Worm (Caenorhabditis elegans) whole organism, dauer: ENCODE results near the gene Y59H11AM.4.

Source experiments
- unc-62 ChIP-seq: sonication (generic microtip); optimal IDR thresholded peaks from 2 replicates; lab custom pipeline; 2017; ENCODE audit warnings: missing biosample characterization, missing genetic modification reagents, missing genetic modification characterization

Y59H11AM.4 gene

DNA sequence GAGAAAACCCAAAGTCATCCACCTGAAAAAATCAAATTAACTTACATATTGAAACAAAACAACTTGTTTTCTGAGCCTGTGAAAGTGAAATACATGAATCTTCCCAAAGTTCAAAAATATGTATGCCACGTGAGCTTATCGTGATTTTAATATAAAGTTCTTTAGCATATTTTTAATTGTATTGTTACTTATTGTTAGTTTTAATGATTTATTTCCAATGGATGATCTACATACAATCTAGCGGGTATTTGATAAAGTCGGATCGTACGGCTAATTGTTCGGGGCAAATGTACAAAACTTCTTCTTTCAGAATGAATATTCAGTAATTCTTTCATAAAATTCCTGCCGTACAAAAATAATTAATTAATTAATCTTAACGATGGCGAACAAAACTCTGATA lies at the start of gene Y59H11AM.4:
Y59H11AM.4 (minus strand) TSS at position 101 of the 400 bp plus-strand sequence.
- no peak for TF ChIP-seq unc-62 (GFP tag; lab: Kevin White, UChicago)

DNA sequence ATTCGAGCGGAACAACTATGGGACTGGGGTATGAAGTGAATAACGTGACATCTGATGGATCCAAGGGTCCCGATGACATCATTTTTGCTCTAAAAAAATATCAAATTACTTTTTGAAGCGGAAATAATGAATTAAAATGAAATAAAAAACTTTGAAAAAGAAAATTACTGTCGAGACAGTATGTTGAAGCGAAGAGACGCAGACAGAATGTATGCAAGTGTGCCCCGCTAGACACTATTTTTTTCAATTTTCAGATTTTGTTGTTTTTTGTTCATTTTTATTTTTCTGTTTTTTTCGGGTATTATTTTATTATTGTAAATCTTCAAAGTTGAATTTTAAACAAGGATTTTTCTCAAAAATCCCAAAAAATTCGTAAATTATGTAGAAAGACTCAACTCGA lies 48.5 kb upstream of the Y59H11AM.4 start, which contains the start of gene F42A9.8:
F42A9.8 (minus strand) TSS at position 88 of the 400 bp plus-strand sequence.
- no peak for TF ChIP-seq unc-62 (GFP tag; lab: Kevin White, UChicago)

DNA sequence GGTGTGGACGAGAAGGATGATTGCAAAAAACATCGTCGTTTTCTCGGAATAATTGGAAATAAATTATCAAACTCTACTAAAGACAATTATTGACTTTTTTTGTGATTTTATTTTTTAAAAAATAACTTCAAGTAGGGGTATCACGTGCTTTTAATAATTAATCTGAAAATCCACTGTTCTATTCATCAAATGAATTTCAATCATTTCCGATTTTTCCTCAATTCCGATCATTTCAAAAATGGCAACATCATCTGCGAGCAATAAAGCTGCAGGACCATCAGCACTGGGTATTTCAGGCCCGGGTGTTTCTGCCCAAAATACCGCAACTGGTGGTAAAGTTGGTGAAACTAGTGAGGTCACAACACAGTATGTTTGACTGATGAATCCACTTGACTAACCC lies 46.9 kb upstream of the Y59H11AM.4 start, which contains the start of the genes F42A9.7 and F42A9.3:
F42A9.7 (minus strand) TSS at position 101 of the 400 bp plus-strand sequence.
F42A9.3 (plus strand) TSS at position 214 of the 400 bp plus-strand sequence.
- TF ChIP-seq unc-62 (GFP tag; lab: Kevin White, UChicago): no peak

DNA sequence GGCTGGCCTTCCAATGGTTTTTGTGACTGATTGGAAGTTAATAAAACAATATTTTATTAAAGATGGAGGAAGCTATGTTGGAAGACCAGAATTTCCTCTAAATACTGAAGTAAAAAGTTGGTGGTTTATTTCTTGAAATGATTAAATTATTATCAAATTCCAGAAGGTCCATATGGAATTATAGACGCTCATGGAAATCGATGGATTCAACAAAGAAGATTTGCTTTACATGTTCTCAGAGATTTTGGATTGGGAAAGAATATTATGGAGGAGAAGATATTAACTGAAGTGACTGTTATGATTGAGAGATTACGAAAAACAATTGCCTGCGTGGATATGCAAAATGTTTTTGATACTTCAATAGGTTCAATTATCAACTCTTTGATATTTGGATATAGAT lies 45.2 kb upstream of the Y59H11AM.4 start:
- no peak for TF ChIP-seq unc-62 (GFP tag; lab: Kevin White, UChicago)

DNA sequence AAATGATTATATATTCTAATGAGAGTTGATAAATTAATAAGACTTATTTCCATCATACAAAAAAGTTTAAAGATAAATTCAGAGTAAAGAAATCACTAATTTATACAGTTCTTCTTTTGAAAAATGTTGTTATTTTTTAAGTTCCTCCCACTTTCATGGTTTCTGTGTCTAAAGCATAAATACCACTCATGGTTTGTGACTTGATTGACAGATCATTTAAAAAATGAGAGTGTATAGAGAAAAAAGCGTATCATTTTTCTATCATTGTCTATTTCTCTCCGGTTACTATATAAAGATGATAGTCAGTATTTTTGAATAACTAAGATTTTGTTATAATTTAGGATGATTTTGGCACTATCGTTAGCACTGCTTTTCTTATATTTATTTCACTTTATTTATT lies 44.5 kb upstream of the Y59H11AM.4 start, which contains the start of gene cyp-33E3:
cyp-33E3 (plus strand) TSS at position 316 of the 400 bp plus-strand sequence.
- no peak for TF ChIP-seq unc-62 (GFP tag; lab: Kevin White, UChicago)

DNA sequence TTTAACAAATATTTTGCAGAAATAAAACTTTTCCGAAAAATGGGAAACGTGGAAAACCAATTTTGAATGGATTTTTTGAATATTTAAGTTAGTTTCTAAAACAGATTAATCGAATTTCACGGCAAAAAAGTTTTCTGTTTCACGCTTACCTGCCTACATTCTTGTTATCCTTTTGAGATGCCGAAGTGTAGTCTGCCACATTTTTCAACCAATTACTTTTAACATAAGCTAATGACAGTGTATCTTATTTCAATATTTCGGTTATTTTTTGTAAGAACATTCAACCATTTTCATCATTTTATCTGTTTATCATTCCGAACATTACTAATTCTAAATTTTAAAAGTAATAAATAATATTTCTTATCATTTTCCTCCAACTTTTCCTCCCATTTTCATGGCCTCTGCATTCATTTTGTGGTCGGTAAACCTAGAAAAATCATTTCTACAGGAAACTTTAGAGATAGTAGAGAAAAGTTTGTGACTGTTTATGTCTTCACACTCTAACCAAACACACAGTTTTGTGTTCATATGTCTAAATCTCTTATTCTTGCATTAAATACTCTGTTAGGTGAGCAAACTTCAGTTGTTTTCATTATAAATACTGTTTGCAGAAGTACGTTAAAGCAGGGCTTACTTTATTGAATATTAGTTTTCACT lies 41.9 kb upstream of the Y59H11AM.4 start, which contains the start of the genes F42A9.17 and cyp-33E2:
F42A9.17 (minus strand) TSS at position 51 of the 657 bp plus-strand sequence.
cyp-33E2 (plus strand) TSS at position 449 of the 657 bp plus-strand sequence.
- no peak for TF ChIP-seq unc-62 (GFP tag; lab: Kevin White, UChicago)

DNA sequence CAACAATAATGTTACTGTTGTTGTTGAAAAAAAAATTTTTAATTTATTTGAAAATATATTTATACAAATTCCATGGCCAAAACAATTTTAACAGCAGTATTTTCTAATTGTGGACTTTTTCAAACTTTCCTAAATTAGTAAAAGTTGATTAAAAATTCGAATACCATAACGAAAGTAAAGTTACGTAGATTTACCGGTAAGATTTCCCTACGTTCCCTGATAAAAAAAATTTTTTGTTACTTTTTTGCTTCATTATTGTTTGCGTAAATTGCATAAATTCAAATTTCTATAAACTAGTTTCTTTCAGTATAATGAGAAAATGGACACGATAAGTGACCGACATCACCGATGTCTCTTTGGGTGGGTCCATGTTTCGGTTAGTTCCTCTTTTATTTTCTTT lies 38.8 kb upstream of the Y59H11AM.4 start, which contains the start of gene F42A9.6:
F42A9.6 (plus strand) TSS at position 301 of the 400 bp plus-strand sequence.
- no peak for TF ChIP-seq unc-62 (GFP tag; lab: Kevin White, UChicago)

DNA sequence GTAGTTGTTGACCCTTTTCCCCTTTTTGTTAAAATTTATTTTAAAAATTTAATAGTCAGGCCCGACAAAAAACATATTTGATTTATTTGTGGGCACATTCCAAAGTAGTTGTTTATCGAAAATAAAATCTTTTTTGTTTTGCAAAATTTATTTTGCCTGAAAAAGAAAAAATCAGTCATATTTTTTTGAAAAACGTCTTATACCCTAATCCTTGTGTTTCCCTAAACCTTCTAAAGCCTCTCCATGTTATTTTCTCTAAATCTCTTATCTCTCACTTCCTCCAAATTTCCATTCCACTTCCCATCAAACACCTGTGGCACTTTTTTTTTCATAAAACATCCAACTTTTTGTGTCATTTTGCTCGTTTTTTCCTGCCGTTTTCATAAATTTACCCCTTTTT lies 38.1 kb upstream of the Y59H11AM.4 start:
- TF ChIP-seq unc-62 (GFP tag; lab: Kevin White, UChicago): no peak

DNA sequence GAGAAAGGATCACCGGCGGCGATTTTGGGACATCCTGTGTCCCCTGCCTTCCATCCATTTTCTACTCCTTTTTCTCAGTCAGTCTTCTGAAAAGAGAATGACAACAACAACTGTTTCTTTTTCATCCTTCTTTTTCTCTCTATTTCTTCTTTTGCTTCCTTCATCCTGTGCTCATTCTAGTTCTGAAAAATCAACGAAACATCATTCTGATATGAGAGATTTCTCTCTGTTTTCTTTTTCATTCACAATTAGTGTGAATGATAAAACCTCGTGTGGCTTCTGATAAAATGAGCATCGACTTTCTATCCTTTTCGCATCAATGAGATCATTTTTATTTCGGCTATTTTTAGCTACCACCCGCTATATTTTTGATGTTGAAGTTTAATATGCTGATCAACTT lies 35.1 kb upstream of the Y59H11AM.4 start:
- TF ChIP-seq unc-62 (GFP tag; lab: Kevin White, UChicago): no peak

DNA sequence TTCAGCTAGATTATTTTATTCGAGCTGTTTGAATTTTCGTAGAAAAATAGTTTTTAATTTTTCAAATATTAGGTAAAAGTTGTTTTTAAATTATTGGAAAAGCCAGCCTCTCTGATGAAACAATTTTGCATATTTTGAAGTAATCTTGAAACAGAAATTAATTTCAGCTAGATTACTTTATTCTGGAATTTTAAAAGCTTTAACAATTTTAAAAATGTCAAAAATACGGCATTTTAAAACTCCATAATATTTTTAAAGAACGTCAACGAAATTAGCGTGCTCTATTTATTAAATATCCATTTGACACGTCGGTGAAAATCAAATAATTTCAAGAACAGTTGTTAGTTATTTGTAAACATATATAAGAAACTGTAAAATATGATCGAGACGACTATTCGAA lies 32.7 kb upstream of the Y59H11AM.4 start, which contains the start of gene Y59H11AR.10:
Y59H11AR.10 (plus strand) TSS at position 301 of the 400 bp plus-strand sequence.
- TF ChIP-seq unc-62 (GFP tag; lab: Kevin White, UChicago): no peak

DNA sequence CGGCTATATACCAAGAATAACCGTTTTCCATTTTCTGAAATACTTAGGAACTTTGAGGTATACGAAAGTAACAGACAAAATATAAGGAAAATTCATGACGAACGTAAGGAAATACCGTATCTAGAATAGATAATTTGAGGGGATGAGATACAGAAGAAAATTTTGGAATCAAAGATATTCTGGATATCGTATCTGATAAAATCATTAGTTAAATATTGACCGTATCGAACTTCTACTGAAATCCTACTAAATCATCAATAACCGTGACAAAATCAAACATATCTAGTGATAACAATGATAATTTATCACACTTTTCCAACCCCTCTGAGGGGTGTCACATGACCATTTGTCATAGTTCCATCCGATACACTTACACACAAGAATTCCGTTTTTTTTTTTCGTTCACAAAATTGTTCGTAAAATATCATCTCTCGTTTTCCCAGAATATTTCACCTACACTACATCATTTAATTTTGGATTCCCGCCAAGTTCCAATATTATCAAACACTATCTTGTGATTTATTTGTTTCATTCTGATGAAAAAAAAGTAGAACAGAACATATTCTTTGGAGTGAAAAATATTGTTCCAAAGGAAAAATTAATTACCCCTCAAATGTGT lies 30.7 kb upstream of the Y59H11AM.4 start, which contains the start of gene Y59H11AR.4:
Y59H11AR.4 (minus strand) TSS at position 51 of the 619 bp plus-strand sequence.
- no peak for TF ChIP-seq unc-62 (GFP tag; lab: Kevin White, UChicago)

DNA sequence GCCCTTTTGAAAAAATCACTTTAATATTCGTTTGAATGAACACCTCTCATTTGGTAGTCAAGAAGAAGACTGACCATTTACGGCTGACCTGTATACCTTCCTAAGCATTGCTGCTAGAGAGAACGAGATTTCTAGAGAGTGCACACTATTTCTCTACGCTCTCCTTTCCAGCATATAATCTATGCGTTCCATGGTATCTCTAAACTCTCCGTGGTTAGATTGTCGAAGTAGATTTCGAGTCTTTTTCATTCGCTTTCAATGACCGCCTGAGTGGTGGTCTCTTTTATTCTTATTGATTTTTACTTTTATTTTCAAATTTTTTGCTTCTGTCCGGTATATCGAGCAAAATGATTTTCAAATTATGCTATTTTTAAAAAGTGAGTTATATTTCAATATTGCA lies 27.4 kb upstream of the Y59H11AM.4 start:
- TF ChIP-seq unc-62 (GFP tag; lab: Kevin White, UChicago): no peak

DNA sequence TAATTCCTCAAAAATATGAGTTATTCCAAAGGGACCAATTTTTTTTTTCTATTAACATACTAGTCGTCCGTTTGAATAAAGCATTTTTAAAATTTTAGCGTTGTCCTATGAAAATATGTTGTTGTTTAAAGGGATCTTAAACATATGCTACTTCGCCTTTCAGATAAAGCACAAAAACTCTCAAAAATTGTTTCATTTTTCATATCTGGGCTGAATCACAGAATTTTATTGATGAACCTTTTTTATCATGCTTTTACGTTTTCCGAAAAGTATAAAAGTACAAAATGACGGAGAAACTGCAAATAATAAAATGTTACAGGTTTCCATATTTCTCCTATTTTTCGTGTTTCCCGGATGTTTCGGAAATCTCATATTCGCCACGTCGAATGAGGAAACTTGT lies 25.6 kb upstream of the Y59H11AM.4 start, which contains the start of gene clec-181:
clec-181 (plus strand) TSS at position 301 of the 400 bp plus-strand sequence.
- no peak for TF ChIP-seq unc-62 (GFP tag; lab: Kevin White, UChicago)

DNA sequence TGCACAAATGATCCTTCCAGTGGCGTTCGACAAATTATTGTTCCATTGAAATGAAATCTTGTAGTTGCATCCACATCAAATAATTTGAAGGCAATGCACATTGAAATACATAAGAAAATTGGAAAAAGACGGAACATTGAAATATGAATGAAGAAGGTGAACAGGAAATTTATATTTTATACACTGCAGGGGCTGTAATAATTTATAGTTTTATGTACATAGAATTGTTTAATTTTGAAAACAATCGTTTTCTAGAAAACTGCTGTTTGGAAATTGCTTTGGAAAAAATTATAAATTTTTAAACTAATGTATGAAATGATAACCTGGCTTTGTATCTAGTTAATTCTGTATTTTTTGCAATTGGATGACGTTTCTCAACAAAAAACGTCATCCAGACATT lies 25.2 kb upstream of the Y59H11AM.4 start, which contains the start of gene Y59H11AR.3:
Y59H11AR.3 (minus strand) TSS at position 101 of the 400 bp plus-strand sequence.
- no peak for TF ChIP-seq unc-62 (GFP tag; lab: Kevin White, UChicago)

DNA sequence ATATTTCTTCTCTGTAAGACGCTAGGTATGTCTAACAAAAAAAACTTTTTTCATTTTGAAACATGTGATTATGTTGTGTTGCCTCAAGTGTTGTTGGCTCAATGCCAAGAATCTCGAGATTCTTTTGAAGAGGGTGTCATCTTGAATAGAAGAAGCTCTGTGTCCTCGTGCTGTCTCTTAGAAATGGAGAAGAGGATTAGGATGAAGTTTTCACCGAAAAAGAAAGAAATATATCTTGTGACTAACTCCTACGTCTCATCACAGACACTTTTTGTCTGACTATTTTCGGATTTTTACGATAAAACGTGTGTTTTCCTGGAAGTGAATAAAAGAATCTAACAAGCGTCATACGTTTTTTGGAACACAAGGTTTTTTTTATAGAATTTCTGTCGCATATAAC lies 17.5 kb upstream of the Y59H11AM.4 start:
- TF ChIP-seq unc-62 (GFP tag; lab: Kevin White, UChicago): no peak

DNA sequence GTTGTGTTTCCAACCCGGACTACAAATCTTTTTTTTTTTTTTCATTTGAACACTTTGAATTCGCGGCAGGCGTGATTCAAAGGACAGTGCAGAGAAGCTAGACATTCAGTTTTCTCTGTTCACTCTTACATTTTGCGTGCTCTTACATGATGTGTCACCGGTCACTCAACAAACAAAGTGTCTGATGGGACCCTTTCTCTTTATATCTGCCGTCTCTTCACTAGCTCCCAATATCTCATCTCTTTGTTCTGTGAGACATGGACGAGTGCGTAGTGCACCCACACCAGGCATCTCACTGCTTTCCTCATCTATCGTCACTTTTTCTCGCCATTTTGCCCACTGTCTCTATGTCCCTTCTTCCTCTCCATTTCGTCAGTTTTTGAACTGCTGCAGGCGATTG lies 16.9 kb upstream of the Y59H11AM.4 start:
- no peak for TF ChIP-seq unc-62 (GFP tag; lab: Kevin White, UChicago)
